Fruit fly (Drosophila melanogaster): ENCODE measurements around the gene CG31659.
A peak's percentile ranks its signal among the peaks of the same experiment; 100 is the strongest.

CG31659 gene

DNA sequence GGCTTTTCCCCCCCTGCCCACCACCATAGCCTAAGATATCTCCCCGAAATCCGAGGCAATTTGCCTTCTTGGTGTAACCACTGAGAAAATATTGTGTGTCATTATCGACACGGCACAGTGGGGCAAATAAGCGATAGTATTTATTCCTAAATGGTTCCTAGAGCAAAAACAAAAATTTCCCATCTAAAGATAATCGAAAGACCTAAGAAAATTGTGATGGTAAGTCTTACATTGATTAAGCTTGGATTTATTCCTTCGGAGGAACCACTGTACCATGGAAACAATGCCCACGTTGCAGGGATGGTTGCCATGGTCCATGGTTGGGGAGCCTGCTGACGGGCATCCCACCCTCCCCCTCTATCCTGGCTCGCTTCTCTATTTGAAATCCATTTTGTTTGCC lies 43.2 kb downstream of the CG31659 start (continued):
- TF ChIP-seq dmrt99B (tag; optimal IDR thresholded peaks at IDR 0.05): peak; percentile 51
- TF ChIP-seq Lpt (GFP tag; optimal IDR thresholded peaks at IDR 0.05): no peak
- TF ChIP-seq CG5953 (GFP tag; IDR thresholded peaks at IDR 0.05): no peak
- TF ChIP-seq CG9817 (tag; optimal IDR thresholded peaks at IDR 0.05): no peak
- no peak for TF ChIP-seq tna (GFP tag; IDR thresholded peaks at IDR 0.05; ENCODE audit: partially characterized antibody)
- peak; percentile 9 for TF ChIP-seq phol (tag; optimal IDR thresholded peaks at IDR 0.05)
- no peak for TF ChIP-seq disco-r (GFP tag; optimal IDR thresholded peaks at IDR 0.05)
- no peak for TF ChIP-seq MTF-1 (GFP tag; optimal IDR thresholded peaks at IDR 0.05; ENCODE audit: borderline replicate concordance)
- TF ChIP-seq HLHmδ (GFP tag; optimal IDR thresholded peaks at IDR 0.05): no peak
- TF ChIP-seq Side (GFP tag; optimal IDR thresholded peaks at IDR 0.05): no peak
- TF ChIP-seq Hr39 (optimal IDR thresholded peaks at IDR 0.05): no peak
- no peak for TF ChIP-seq Dad (GFP tag; optimal IDR thresholded peaks at IDR 0.05)
- peak; percentile 49; the same call in 2 of the 3 replicates for TF ChIP-seq CG11695 (GFP tag; IDR thresholded peaks at IDR 0.05)
- TF ChIP-seq cas (GFP tag; IDR thresholded peaks at IDR 0.05): no peak
- peak; percentile 28; the same call in 1 of the 2 replicates for TF ChIP-seq lmd (GFP tag; IDR thresholded peaks at IDR 0.05)
- no peak for TF ChIP-seq CG12659 (GFP tag; optimal IDR thresholded peaks at IDR 0.05)
- TF ChIP-seq gce (GFP tag; IDR thresholded peaks at IDR 0.05): no peak
- TF ChIP-seq tx (GFP tag; optimal IDR thresholded peaks at IDR 0.05): no peak
- no peak for TF ChIP-seq CG9437 (GFP tag; optimal IDR thresholded peaks at IDR 0.05)
- TF ChIP-seq nmo (GFP tag; optimal IDR thresholded peaks at IDR 0.05): peak; percentile 0
- peak; percentile 31; the same call in 1 of the 2 replicates for TF ChIP-seq CG32767 (GFP tag; IDR thresholded peaks at IDR 0.05)
- no peak for TF ChIP-seq maf-S (GFP tag; optimal IDR thresholded peaks at IDR 0.05)
- no peak for TF ChIP-seq trh (GFP tag; optimal IDR thresholded peaks at IDR 0.05)
- TF ChIP-seq zfh1 (GFP tag; IDR thresholded peaks at IDR 0.05): peak; percentile 57; the same call in 2 of the 3 replicates
- TF ChIP-seq Myb (GFP tag; optimal IDR thresholded peaks at IDR 0.05): no peak
- peak; percentile 55; the same call in 2 of the 3 replicates for TF ChIP-seq Optix (GFP tag; IDR thresholded peaks at IDR 0.05)
- no peak for TF ChIP-seq CG6854 (GFP tag; optimal IDR thresholded peaks at IDR 0.05)
- no peak for TF ChIP-seq onecut (GFP tag; IDR thresholded peaks at IDR 0.05)
- no peak for TF ChIP-seq kah (GFP tag; optimal IDR thresholded peaks at IDR 0.05)
- TF ChIP-seq CG3065 (GFP tag; optimal IDR thresholded peaks at IDR 0.05): no peak
- peak; percentile 61 for TF ChIP-seq CG17328 (GFP tag; IDR thresholded peaks at IDR 0.05)
- TF ChIP-seq CG6689 (GFP tag; IDR thresholded peaks at IDR 0.05): peak; percentile 46; the same call in 1 of the 2 replicates
- peak in 1 of 2 experiments; percentile 54 for TF ChIP-seq Hr51 (GFP tag; optimal IDR thresholded peaks at IDR 0.05)
- TF ChIP-seq nom (GFP tag; optimal IDR thresholded peaks at IDR 0.05): no peak
- TF ChIP-seq croc (GFP tag; conservative IDR thresholded peaks at IDR 0.05): no peak
- TF ChIP-seq bab2 (GFP tag; optimal IDR thresholded peaks at IDR 0.05): peak; percentile 13
- no peak for TF ChIP-seq CG33557 (GFP tag; optimal IDR thresholded peaks at IDR 0.05)
- no peak for TF ChIP-seq CG6175 (GFP tag; IDR thresholded peaks at IDR 0.05)
- TF ChIP-seq CG15514 (GFP tag; optimal IDR thresholded peaks at IDR 0.05): peak; percentile 24
- TF ChIP-seq usp (GFP tag; optimal IDR thresholded peaks at IDR 0.05): no peak
- peak; percentile 26 for TF ChIP-seq pnt (GFP tag; optimal IDR thresholded peaks at IDR 0.05)
- TF ChIP-seq bcd (GFP tag; optimal IDR thresholded peaks at IDR 0.05): peak; percentile 23
- no peak for TF ChIP-seq Dp (GFP tag; optimal IDR thresholded peaks at IDR 0.05)
- TF ChIP-seq HmgD (GFP tag; optimal IDR thresholded peaks at IDR 0.05): no peak
- no peak for TF ChIP-seq CG6254 (GFP tag; optimal IDR thresholded peaks at IDR 0.05)
- no peak for TF ChIP-seq CG3726 (GFP tag; IDR thresholded peaks at IDR 0.05)
- no peak for TF ChIP-seq CrebB (tag; optimal IDR thresholded peaks at IDR 0.05)
- no peak for TF ChIP-seq pb (GFP tag; optimal IDR thresholded peaks at IDR 0.05)
- TF ChIP-seq hkb (optimal IDR thresholded peaks at IDR 0.05): no peak
- no peak; the same call in 1 of the 2 replicates for TF ChIP-seq hkb (GFP tag; IDR thresholded peaks at IDR 0.05)
- no peak for TF ChIP-seq CG3163 (GFP tag; optimal IDR thresholded peaks at IDR 0.05)
- peak; percentile 8 for TF ChIP-seq CG30431 (GFP tag; optimal IDR thresholded peaks at IDR 0.05)
- no peak for TF ChIP-seq CTCF (GFP tag; optimal IDR thresholded peaks at IDR 0.05)

All from whole organism, embryonic.